Worm (Caenorhabditis elegans) whole organism, L1 larva: Measurements from ENCODE around the gene math-23.
"Not testable (repeated sequence)": the region's sequence is repeated elsewhere in the genome, so short reads cannot be mapped to it uniquely, and the experiment has no call there.

Source experiments
- ama-1 ChIP-seq: fragments of 150-350 bp; optimal IDR thresholded peaks from 2 replicates; lab custom pipeline; 2014
- nhr-20 ChIP-seq: sonication (generic microtip); optimal IDR thresholded peaks from 2 replicates; lab custom pipeline; 2016; ENCODE audit warnings: mild to moderate bottlenecking, missing genetic modification characterization, missing compliant biosample characterization
- nhr-84 ChIP-seq: sonication (generic microtip); optimal IDR thresholded peaks from 2 replicates; lab custom pipeline; 2017; ENCODE audit warnings: missing biosample characterization, missing genetic modification characterization
- skn-1 ChIP-seq: fragments of 150-350 bp; optimal IDR thresholded peaks from 2 replicates; lab custom pipeline; 2014; ENCODE audit warnings: missing biosample characterization, missing genetic modification characterization

- not testable (repeated sequence) for TF ChIP-seq skn-1 (tag; lab: Kevin White, UChicago); ama-1; nhr-84 (tag; lab: Kevin White, UChicago); nhr-20 (tag; lab: Kevin White, UChicago)
Measured at ce11 chrII:1861285-1861793, 40.7 kb upstream of the math-23 start, which contains the start of gene C16C4.18.
